Fruit fly (Drosophila melanogaster) whole organism, embryonic: ENCODE data around the gene shd.

Experiments used
- Antp ChIP-seq: fragments of 200-800 bp; sonication (Bioruptor generic); optimal IDR thresholded peaks from 3 replicates; lab custom pipeline; 2016; ENCODE audit warnings: missing biosample characterization, missing genetic modification characterization
- Bteb2 ChIP-seq: fragments of 200-800 bp; sonication (Bioruptor generic); optimal IDR thresholded peaks from 2 replicates; lab custom pipeline; 2016; ENCODE audit warnings: missing biosample characterization, missing genetic modification characterization
- CG10321 ChIP-seq: fragments of 200-800 bp; sonication (Bioruptor generic); IDR thresholded peaks from 2 replicates; pipeline ENCODE4 v1.3.6; 2022; ENCODE audit warnings: missing biosample characterization, missing genetic modification characterization
- CG11504 ChIP-seq: fragments of 200-800 bp; sonication (Bioruptor generic); optimal IDR thresholded peaks from 3 replicates; lab custom pipeline; 2019; ENCODE audit warnings: missing biosample characterization, mild to moderate bottlenecking, missing genetic modification characterization, moderate library complexity
- CG12769 ChIP-seq: fragments of 200-800 bp; sonication (Bioruptor generic); optimal IDR thresholded peaks from 2 replicates; lab custom pipeline; 2019; ENCODE audit warnings: missing biosample characterization, mild to moderate bottlenecking, missing genetic modification characterization, moderate library complexity
- CG13287 ChIP-seq: fragments of 200-800 bp; sonication (Bioruptor generic); IDR thresholded peaks from 2 replicates; pipeline ENCODE4 v1.3.6; 2022; ENCODE audit warnings: missing biosample characterization, missing genetic modification characterization; ENCODE audit not compliant: partially characterized antibody
- CG14441 ChIP-seq: fragments of 200-800 bp; sonication (Bioruptor generic); IDR thresholded peaks from 2 replicates; pipeline ENCODE4 v1.3.6; 2022; ENCODE audit warnings: missing biosample characterization, missing genetic modification characterization
- CG14710 ChIP-seq: fragments of 200-800 bp; sonication (Bioruptor generic); optimal IDR thresholded peaks from 3 replicates; lab custom pipeline; 2019; ENCODE audit warnings: missing biosample characterization, mild to moderate bottlenecking, missing genetic modification characterization, moderate library complexity
- CG15073 ChIP-seq: fragments of 200-800 bp; sonication (Bioruptor generic); optimal IDR thresholded peaks from 2 replicates; lab custom pipeline; 2016; ENCODE audit warnings: missing biosample characterization, missing genetic modification characterization
- CG16813 ChIP-seq: fragments of 200-800 bp; sonication (Bioruptor generic); IDR thresholded peaks from 3 replicates; pipeline ENCODE4 v1.3.6; 2022; ENCODE audit warnings: missing biosample characterization, missing genetic modification characterization; ENCODE audit not compliant: partially characterized antibody
- CG17328 ChIP-seq: fragments of 200-800 bp; sonication (Bioruptor generic); IDR thresholded peaks from 2 replicates; pipeline ENCODE4 v1.3.6; 2022; ENCODE audit warnings: missing biosample characterization, missing genetic modification characterization
- CG18011 ChIP-seq: fragments of 200-800 bp; sonication (Bioruptor generic); optimal IDR thresholded peaks from 2 replicates; lab custom pipeline; 2017; ENCODE audit warnings: missing biosample characterization, missing genetic modification characterization, mild to moderate bottlenecking, moderate library complexity, missing genotype
- CG1832 ChIP-seq: fragments of 200-800 bp; sonication (Bioruptor generic); optimal IDR thresholded peaks from 2 replicates; lab custom pipeline; 2017; ENCODE audit warnings: missing biosample characterization, mild to moderate bottlenecking, missing genetic modification characterization, inconsistent platforms
- CG30431 ChIP-seq: fragments of 200-800 bp; sonication (Bioruptor generic); optimal IDR thresholded peaks from 2 replicates; lab custom pipeline; 2017; ENCODE audit warnings: missing biosample characterization, missing genetic modification characterization
- CG33213 ChIP-seq: fragments of 200-800 bp; sonication (Bioruptor generic); optimal IDR thresholded peaks from 3 replicates; lab custom pipeline; 2016; ENCODE audit warnings: missing biosample characterization, missing genetic modification characterization
- CG33557 ChIP-seq: fragments of 200-800 bp; sonication (Bioruptor generic); optimal IDR thresholded peaks from 2 replicates; lab custom pipeline; 2019; ENCODE audit warnings: missing biosample characterization, mild to moderate bottlenecking, missing genetic modification characterization, moderate library complexity
- CG3407 ChIP-seq: fragments of 200-800 bp; sonication (Bioruptor generic); optimal IDR thresholded peaks from 2 replicates; lab custom pipeline; 2018; ENCODE audit warnings: missing biosample characterization, mild to moderate bottlenecking, missing genetic modification characterization
- CG34224 ChIP-seq: fragments of 200-800 bp; sonication (Bioruptor generic); IDR thresholded peaks from 3 replicates; pipeline ENCODE4 v1.3.6; 2022; ENCODE audit warnings: missing biosample characterization, missing genetic modification characterization; ENCODE audit not compliant: partially characterized antibody
- CG3838 ChIP-seq: fragments of 200-800 bp; sonication (Bioruptor generic); optimal IDR thresholded peaks from 3 replicates; lab custom pipeline; 2016; ENCODE audit warnings: missing biosample characterization, missing genetic modification characterization
- CG3995 ChIP-seq: fragments of 200-800 bp; sonication (Bioruptor generic); optimal IDR thresholded peaks from 3 replicates; lab custom pipeline; 2016; ENCODE audit warnings: missing biosample characterization, missing genetic modification characterization
- CG4854 ChIP-seq: fragments of 200-800 bp; sonication (Bioruptor generic); optimal IDR thresholded peaks from 2 replicates; lab custom pipeline; 2016; ENCODE audit warnings: missing biosample characterization, missing genetic modification characterization, inconsistent platforms
- CG6272 ChIP-seq: fragments of 200-800 bp; sonication (Bioruptor generic); IDR thresholded peaks from 2 replicates; pipeline ENCODE4 v1.3.6; 2022; ENCODE audit warnings: missing biosample characterization, missing genetic modification characterization
- CG6791 ChIP-seq: fragments of 200-800 bp; sonication (Bioruptor generic); IDR thresholded peaks from 3 replicates; pipeline ENCODE4 v1.3.6; 2022; ENCODE audit warnings: missing biosample characterization, missing genetic modification characterization; ENCODE audit not compliant: partially characterized antibody
- CG7556 ChIP-seq: fragments of 200-800 bp; sonication (Bioruptor generic); optimal IDR thresholded peaks from 2 replicates; lab custom pipeline; 2017; ENCODE audit warnings: missing biosample characterization, mild to moderate bottlenecking, missing genetic modification characterization
- CG9727 ChIP-seq: fragments of 200-800 bp; sonication (Bioruptor generic); optimal IDR thresholded peaks from 3 replicates; lab custom pipeline; 2017; ENCODE audit warnings: missing biosample characterization, mild to moderate bottlenecking, missing genetic modification characterization
- Deaf1 ChIP-seq: fragments of 200-800 bp; optimal IDR thresholded peaks from 3 replicates; lab custom pipeline; 2019; ENCODE audit warnings: missing biosample characterization, mild to moderate bottlenecking, missing genetic modification characterization, moderate library complexity
- Dref ChIP-seq: fragments of 200-800 bp; sonication (Bioruptor generic); IDR thresholded peaks from 2 replicates; pipeline ENCODE4 v1.3.6; 2022; ENCODE audit warnings: missing biosample characterization, missing genetic modification characterization
- Fer1 ChIP-seq: fragments of 200-800 bp; sonication (Bioruptor generic); optimal IDR thresholded peaks from 2 replicates; lab custom pipeline; 2017; ENCODE audit warnings: missing biosample characterization, mild to moderate bottlenecking, missing genetic modification characterization
- H15 ChIP-seq: fragments of 200-800 bp; sonication (Bioruptor generic); IDR thresholded peaks from 3 replicates; pipeline ENCODE4 v1.3.6; 2022; ENCODE audit warnings: missing biosample characterization, missing genetic modification characterization
- HmgD ChIP-seq: fragments of 200-800 bp; sonication (Bioruptor generic); optimal IDR thresholded peaks from 3 replicates; lab custom pipeline; 2016; ENCODE audit warnings: missing biosample characterization, missing genetic modification characterization
- Hr39 ChIP-seq: fragments of >200 bp; optimal IDR thresholded peaks from 2 replicates; lab custom pipeline; 2017
- NC2α ChIP-seq: fragments of 200-800 bp; sonication (Bioruptor generic); optimal IDR thresholded peaks from 2 replicates; lab custom pipeline; 2016; ENCODE audit warnings: missing biosample characterization, missing genetic modification characterization
- Pdp1 ChIP-seq, 2 experiments: fragments of 200-800 bp; sonication (Bioruptor generic); optimal IDR thresholded peaks; 3 replicates each; lab custom pipeline; 2016; ENCODE audit warnings: missing biosample characterization in 2 of 2, missing genetic modification characterization in 2 of 2, mild to moderate bottlenecking in 1 of 2, moderate library complexity in 1 of 2
- Side ChIP-seq: fragments of 200-800 bp; sonication (Bioruptor generic); optimal IDR thresholded peaks from 2 replicates; lab custom pipeline; 2016; ENCODE audit warnings: missing biosample characterization, missing genetic modification characterization
- TFAM ChIP-seq: fragments of 200-800 bp; sonication (Bioruptor generic); optimal IDR thresholded peaks from 2 replicates; lab custom pipeline; 2017; ENCODE audit warnings: missing biosample characterization, missing genetic modification characterization, inconsistent platforms
- amos ChIP-seq: fragments of 200-800 bp; sonication (Bioruptor generic); IDR thresholded peaks from 2 replicates; pipeline ENCODE4 v1.3.6; 2022; ENCODE audit warnings: missing biosample characterization, missing genetic modification characterization; ENCODE audit not compliant: partially characterized antibody
- emc ChIP-seq: fragments of 200-800 bp; sonication (Bioruptor generic); optimal IDR thresholded peaks from 2 replicates; lab custom pipeline; 2016; ENCODE audit warnings: missing biosample characterization, missing genetic modification characterization
- exex ChIP-seq: fragments of 200-800 bp; sonication (Bioruptor generic); optimal IDR thresholded peaks from 4 replicates; lab custom pipeline; 2018; ENCODE audit warnings: missing biosample characterization, mild to moderate bottlenecking, missing genetic modification characterization, moderate library complexity
- gcm2 ChIP-seq: fragments of 200-800 bp; sonication (Bioruptor generic); optimal IDR thresholded peaks from 2 replicates; lab custom pipeline; 2016; ENCODE audit warnings: missing biosample characterization, missing genetic modification characterization
- hb ChIP-seq: fragments of 200-800 bp; sonication (Bioruptor generic); IDR thresholded peaks from 3 replicates; pipeline ENCODE4 v1.3.6; 2022; ENCODE audit warnings: missing biosample characterization, missing genetic modification characterization; ENCODE audit not compliant: partially characterized antibody
- jing ChIP-seq: fragments of 200-800 bp; sonication (Bioruptor generic); optimal IDR thresholded peaks from 2 replicates; lab custom pipeline; 2018; ENCODE audit warnings: missing biosample characterization, mild to moderate bottlenecking, missing genetic modification characterization
- jumu ChIP-seq: fragments of 200-800 bp; sonication (Bioruptor generic); optimal IDR thresholded peaks from 3 replicates; lab custom pipeline; 2016; ENCODE audit warnings: missing biosample characterization, missing genetic modification characterization
- nerfin-1 ChIP-seq: fragments of 200-800 bp; sonication (Bioruptor generic); optimal IDR thresholded peaks from 3 replicates; lab custom pipeline; 2019; ENCODE audit warnings: missing biosample characterization, mild to moderate bottlenecking, missing genetic modification characterization, moderate library complexity
- org-1 ChIP-seq: fragments of 200-800 bp; sonication (Bioruptor generic); optimal IDR thresholded peaks from 2 replicates; lab custom pipeline; 2017; ENCODE audit warnings: missing biosample characterization, missing genetic modification characterization
- pnt ChIP-seq: fragments of 200-800 bp; sonication (Bioruptor generic); optimal IDR thresholded peaks from 3 replicates; lab custom pipeline; 2016; ENCODE audit warnings: missing biosample characterization, missing genetic modification characterization
- psq ChIP-seq: fragments of 200-800 bp; sonication (Bioruptor generic); optimal IDR thresholded peaks from 2 replicates; lab custom pipeline; 2017; ENCODE audit warnings: missing biosample characterization, missing genetic modification characterization
- sima ChIP-seq: fragments of 200-800 bp; sonication (Bioruptor generic); optimal IDR thresholded peaks from 2 replicates; lab custom pipeline; 2016; ENCODE audit warnings: missing biosample characterization, missing genetic modification characterization
- sr ChIP-seq: fragments of 200-800 bp; sonication (Bioruptor generic); IDR thresholded peaks from 3 replicates; pipeline ENCODE4 v1.3.6; 2022; ENCODE audit warnings: missing biosample characterization, missing genetic modification characterization
- tna ChIP-seq: fragments of 200-800 bp; sonication (Bioruptor generic); IDR thresholded peaks from 2 replicates; pipeline ENCODE4 v1.3.6; 2022; ENCODE audit warnings: missing biosample characterization, missing genetic modification characterization; ENCODE audit not compliant: partially characterized antibody
- wor ChIP-seq: fragments of 200-800 bp; sonication (Bioruptor generic); IDR thresholded peaks from 2 replicates; pipeline ENCODE4 v1.3.6; 2022; ENCODE audit warnings: missing biosample characterization, missing genetic modification characterization

shd gene

DNA sequence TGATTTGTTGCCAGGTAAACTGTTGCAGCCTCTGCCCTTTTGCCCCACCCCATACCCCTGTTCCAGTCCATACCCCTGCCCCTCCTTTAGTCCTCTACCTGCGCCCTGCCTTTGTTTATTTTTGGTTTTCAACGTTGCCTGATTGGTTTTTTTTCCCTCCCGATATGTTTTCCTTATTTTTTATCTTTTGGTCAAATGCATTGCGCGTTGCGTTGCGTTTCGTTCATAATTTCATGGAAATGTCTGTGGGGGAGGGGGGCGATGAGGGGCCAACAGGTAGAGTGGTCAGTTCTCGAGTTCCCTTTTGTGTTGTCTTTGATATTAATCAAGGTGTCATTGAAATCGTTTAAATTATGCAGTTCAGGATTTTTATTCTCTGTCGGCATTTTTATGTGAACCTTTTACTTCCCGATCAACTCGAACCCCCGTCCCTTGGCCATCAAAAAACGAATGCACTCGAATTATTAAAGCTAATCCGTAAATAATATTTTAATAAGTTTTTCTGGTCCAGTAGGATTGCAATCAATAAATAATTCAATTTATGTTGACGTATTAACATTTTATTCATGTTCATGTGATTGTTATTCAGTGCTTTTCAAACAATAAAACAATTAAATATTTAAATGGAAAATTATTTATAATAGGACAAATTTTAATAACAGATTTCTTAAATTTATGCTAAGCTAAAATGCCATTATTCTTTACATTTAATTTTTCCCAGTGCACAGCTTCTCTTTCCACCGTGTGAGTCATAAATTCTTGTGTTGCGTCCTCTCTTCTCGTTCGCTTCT lies 20.7 kb downstream of the shd start (continued):
- no peak for TF ChIP-seq CG4854 (GFP tag; lab: Kevin White, UChicago)
- no peak for TF ChIP-seq H15 (GFP tag; lab: Robert Waterston, UW)
- no peak for TF ChIP-seq CG16813
- no peak for TF ChIP-seq Hr39
- no peak for TF ChIP-seq CG3995
- TF ChIP-seq CG14710 (tag; lab: Kevin White, UChicago): peak; percentile 94
- TF ChIP-seq hb (GFP tag; lab: Robert Waterston, UW): no peak
- TF ChIP-seq CG7556 (GFP tag; lab: Kevin White, UChicago): peak; percentile 80
- peak; percentile 7; the same call in 1 of the 3 replicates for TF ChIP-seq CG6791 (GFP tag; lab: Robert Waterston, UW)
- no peak for TF ChIP-seq pnt (GFP tag; lab: Kevin White, UChicago)
- TF ChIP-seq CG17328 (GFP tag; lab: Robert Waterston, UW): peak; percentile 61
- no peak for TF ChIP-seq CG34224 (GFP tag; lab: Robert Waterston, UW)
- TF ChIP-seq nerfin-1: peak; percentile 69
- TF ChIP-seq CG15073 (GFP tag; lab: Kevin White, UChicago): no peak
- no peak for TF ChIP-seq sr (GFP tag; lab: Robert Waterston, UW)
- no peak for TF ChIP-seq exex (tag; lab: Kevin White, UChicago)
- no peak for TF ChIP-seq CG14441 (GFP tag; lab: Robert Waterston, UW)
- no peak for TF ChIP-seq wor (GFP tag; lab: Robert Waterston, UW)
- TF ChIP-seq CG12769 (tag; lab: Kevin White, UChicago): no peak
- TF ChIP-seq CG33557 (GFP tag; lab: Kevin White, UChicago): peak; percentile 93
- TF ChIP-seq Deaf1 (tag; lab: Kevin White, UChicago): peak; percentile 37
- peak; percentile 50 for TF ChIP-seq CG3407 (GFP tag; lab: Kevin White, UChicago)
- TF ChIP-seq CG18011: no peak
- no peak for TF ChIP-seq CG13287
- TF ChIP-seq CG10321 (GFP tag; lab: Robert Waterston, UW): peak; percentile 47; the same call in 1 of the 2 replicates
- TF ChIP-seq Fer1 (GFP tag; lab: Kevin White, UChicago): no peak
- TF ChIP-seq tna (GFP tag; lab: Robert Waterston, UW): no peak
- TF ChIP-seq Side: no peak
- TF ChIP-seq CG3838: no peak
- TF ChIP-seq NC2α (GFP tag; lab: Kevin White, UChicago): no peak
- no peak for TF ChIP-seq CG1832 (GFP tag; lab: Kevin White, UChicago)
- TF ChIP-seq psq (GFP tag; lab: Kevin White, UChicago): peak; percentile 58
- TF ChIP-seq Dref: no peak
- no peak for TF ChIP-seq jing
- TF ChIP-seq jumu (GFP tag; lab: Kevin White, UChicago): no peak
- TF ChIP-seq CG33213: no peak
- no peak for TF ChIP-seq Bteb2 (GFP tag; lab: Kevin White, UChicago)
- peak; percentile 42 for TF ChIP-seq org-1 (GFP tag; lab: Kevin White, UChicago)
- TF ChIP-seq emc (GFP tag; lab: Kevin White, UChicago): no peak
- TF ChIP-seq CG9727: peak; percentile 95
- no peak for TF ChIP-seq sima
- TF ChIP-seq Pdp1 (GFP tag; optimal IDR thresholded peaks at IDR 0.05; lab: Kevin White, UChicago): peak in 1 of 2 experiments; percentile 31
- TF ChIP-seq Antp (GFP tag; lab: Kevin White, UChicago): no peak
- TF ChIP-seq TFAM (GFP tag; lab: Kevin White, UChicago): no peak
- TF ChIP-seq HmgD (GFP tag; lab: Kevin White, UChicago): no peak
- peak; percentile 71 for TF ChIP-seq CG11504
- TF ChIP-seq gcm2 (GFP tag; lab: Kevin White, UChicago): no peak
- no peak for TF ChIP-seq amos
- peak; percentile 34 for TF ChIP-seq CG30431
- TF ChIP-seq CG6272: no peak
